Worm (Caenorhabditis elegans) whole organism, midembryonic: ENCODE measurements around the gene cnc-2.

Source experiments
- T22C8.4 ChIP-seq: fragments of 200-800 bp; sonication (Bioruptor generic); IDR thresholded peaks from 2 replicates; pipeline ENCODE4 v1.3.6; 2022; ENCODE audit warnings: missing genetic modification characterization, missing compliant biosample characterization
- cog-1 ChIP-seq: sonication (generic microtip); optimal IDR thresholded peaks from 2 replicates; lab custom pipeline; 2016; ENCODE audit warnings: missing genetic modification characterization, missing compliant biosample characterization
- flt-1 ChIP-seq: fragments of 200-800 bp; sonication (Bioruptor generic); IDR thresholded peaks from 2 replicates; pipeline ENCODE4 v1.3.6; 2022; ENCODE audit warnings: missing genetic modification characterization, missing compliant biosample characterization
- klf-2 ChIP-seq: fragments of 200-800 bp; sonication (Bioruptor generic); conservative IDR thresholded peaks from 2 replicates; pipeline ENCODE4 v1.3.6; 2022; ENCODE audit warnings: missing genetic modification reagents, missing genetic modification characterization, missing compliant biosample characterization
- med-1 ChIP-seq: sonication (generic microtip); optimal IDR thresholded peaks from 2 replicates; lab custom pipeline; 2017; ENCODE audit warnings: missing genetic modification characterization, mild to moderate bottlenecking, missing compliant biosample characterization, antibody characterized with exemption, missing genetic modification reagents; ENCODE audit not compliant: insufficient read depth
- ref-1 ChIP-seq: fragments of 200-800 bp; sonication (Bioruptor generic); conservative IDR thresholded peaks from 2 replicates; pipeline ENCODE4 v1.3.6; 2022; ENCODE audit warnings: missing genetic modification reagents, missing genetic modification characterization, missing compliant biosample characterization
- tab-1 ChIP-seq: fragments of 200-800 bp; sonication (Bioruptor generic); IDR thresholded peaks from 2 replicates; pipeline ENCODE4 v1.3.6; 2022; ENCODE audit warnings: missing genetic modification characterization, missing compliant biosample characterization
- ztf-23 ChIP-seq: fragments of 200-800 bp; sonication (Bioruptor generic); IDR thresholded peaks from 2 replicates; pipeline ENCODE4 v1.3.6; 2022; ENCODE audit warnings: missing genetic modification reagents, missing genetic modification characterization, missing compliant biosample characterization
- ztf-29 ChIP-seq: fragments of 200-800 bp; sonication (Bioruptor generic); IDR thresholded peaks from 2 replicates; pipeline ENCODE4 v1.3.6; 2022; ENCODE audit warnings: missing genetic modification reagents, missing genetic modification characterization, missing compliant biosample characterization

Gene cnc-2

DNA sequence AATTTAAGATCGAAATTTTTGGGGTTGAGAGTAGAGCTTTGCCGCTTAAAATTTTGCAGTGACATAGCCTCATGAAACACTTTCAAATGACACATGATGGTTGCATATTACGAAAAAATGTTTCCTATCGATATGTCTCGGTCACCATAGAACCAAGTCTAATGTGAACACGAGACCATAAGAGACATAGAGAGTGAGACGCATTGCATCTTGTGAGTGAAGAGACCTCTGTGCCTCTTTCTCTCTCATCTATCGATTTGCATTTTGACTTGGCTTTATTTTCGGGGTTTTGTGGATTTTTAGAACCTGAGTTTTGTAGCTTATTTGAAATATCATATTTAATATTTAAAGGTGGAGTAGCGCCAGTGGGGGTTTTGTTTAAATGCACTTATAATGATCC, 17.0 kb upstream of the cnc-2 start:
- TF ChIP-seq ztf-29 (GFP tag; lab: Robert Waterston, UW) (no peak), T22C8.4 (GFP tag; lab: Robert Waterston, UW) (peak; percentile 60), ref-1 (no peak)

DNA sequence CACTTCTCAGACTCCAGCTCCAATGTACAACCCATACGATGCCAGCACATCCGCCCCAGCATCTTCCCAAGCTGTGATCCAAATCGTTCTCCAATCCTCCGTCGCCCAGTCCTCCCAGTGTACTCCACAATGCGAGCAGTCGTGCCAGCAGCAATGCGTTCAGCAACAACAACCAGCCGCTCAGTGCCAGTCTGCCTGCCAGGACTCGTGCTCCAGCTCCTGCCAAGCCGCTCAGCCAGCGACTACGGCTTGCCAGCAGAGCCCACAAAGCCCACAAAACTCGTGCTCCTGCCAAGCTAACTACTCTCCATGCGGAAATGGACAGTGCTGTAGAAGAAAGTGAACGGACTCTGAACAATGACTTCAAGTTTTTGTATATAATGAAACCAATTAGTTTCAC, 15.9 kb upstream of the cnc-2 start:
- TF ChIP-seq ref-1 = no peak
- no peak for TF ChIP-seq flt-1 (GFP tag; lab: Robert Waterston, UW)
- TF ChIP-seq ztf-23 = no peak
- no peak for TF ChIP-seq tab-1 (GFP tag; lab: Robert Waterston, UW)
- no peak for TF ChIP-seq ztf-29 (GFP tag; lab: Robert Waterston, UW)
- no peak for TF ChIP-seq cog-1
- TF ChIP-seq T22C8.4 (GFP tag; lab: Robert Waterston, UW) = no peak
- no peak for TF ChIP-seq klf-2 (GFP tag; lab: Robert Waterston, UW)
- TF ChIP-seq med-1 (GFP tag; lab: Kevin White, UChicago) = no peak

DNA sequence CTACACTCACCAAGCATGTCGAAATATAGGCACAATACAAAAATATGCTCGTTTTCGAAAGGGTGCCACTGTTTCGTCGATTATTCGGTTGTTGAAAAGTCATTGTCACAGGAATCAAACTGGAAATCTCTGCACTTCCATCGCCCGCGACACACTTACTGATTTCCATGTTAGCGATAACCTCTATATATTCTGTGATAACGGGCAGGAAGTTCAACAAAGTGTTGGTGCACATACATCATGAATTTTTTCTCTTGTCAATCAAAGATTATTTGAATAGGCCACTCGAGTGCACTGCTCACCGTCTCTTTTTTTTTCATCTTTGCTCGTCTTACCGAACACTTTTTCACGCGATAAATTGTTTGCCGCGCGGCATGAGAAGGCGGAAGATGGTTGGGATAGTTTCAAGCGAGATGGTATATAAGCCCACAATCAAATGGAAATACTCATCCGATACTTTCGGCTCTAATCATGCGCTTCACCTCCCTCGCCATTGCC, 14.6 kb upstream of the cnc-2 start, which contains the start of the genes fpn-1.2 and pqn-54:
Gene fpn-1.2, minus strand, starts transcription at position 157 of the 498 bp plus-strand sequence.
Gene pqn-54, plus strand, starts transcription at position 448 of the 498 bp plus-strand sequence.
- TF ChIP-seq klf-2 (GFP tag; lab: Robert Waterston, UW) = no peak
- TF ChIP-seq cog-1 = no peak
- no peak for TF ChIP-seq med-1 (GFP tag; lab: Kevin White, UChicago)
- TF ChIP-seq tab-1 (GFP tag; lab: Robert Waterston, UW) = no peak
- TF ChIP-seq ztf-29 (GFP tag; lab: Robert Waterston, UW) = no peak
- TF ChIP-seq ref-1 = no peak
- TF ChIP-seq ztf-23 = no peak
- no peak for TF ChIP-seq T22C8.4 (GFP tag; lab: Robert Waterston, UW)
- no peak for TF ChIP-seq flt-1 (GFP tag; lab: Robert Waterston, UW)

DNA sequence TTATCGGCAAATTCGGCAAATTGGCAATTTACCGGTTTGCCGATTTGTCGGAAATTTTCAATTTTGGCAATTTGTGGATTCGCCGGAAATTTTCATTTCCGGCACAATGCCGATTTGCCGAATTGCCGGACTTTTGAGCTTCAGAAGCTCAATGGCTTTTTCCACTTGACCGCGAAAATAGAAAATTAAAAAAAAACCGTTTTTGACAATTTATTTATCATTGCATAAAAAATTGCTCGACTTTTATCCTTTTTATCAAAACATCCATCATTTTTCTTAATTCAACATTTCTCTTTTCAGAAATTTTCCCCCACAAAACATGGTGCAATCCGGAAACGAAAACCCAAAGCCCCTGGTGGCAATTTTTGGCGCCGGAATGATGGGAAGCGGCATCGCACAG, 10.1 kb upstream of the cnc-2 start, which contains the start of gene hacd-1:
Gene hacd-1, plus strand, starts transcription at position 301 of the 400 bp plus-strand sequence.
- TF ChIP-seq tab-1 (GFP tag; lab: Robert Waterston, UW) = no peak

DNA sequence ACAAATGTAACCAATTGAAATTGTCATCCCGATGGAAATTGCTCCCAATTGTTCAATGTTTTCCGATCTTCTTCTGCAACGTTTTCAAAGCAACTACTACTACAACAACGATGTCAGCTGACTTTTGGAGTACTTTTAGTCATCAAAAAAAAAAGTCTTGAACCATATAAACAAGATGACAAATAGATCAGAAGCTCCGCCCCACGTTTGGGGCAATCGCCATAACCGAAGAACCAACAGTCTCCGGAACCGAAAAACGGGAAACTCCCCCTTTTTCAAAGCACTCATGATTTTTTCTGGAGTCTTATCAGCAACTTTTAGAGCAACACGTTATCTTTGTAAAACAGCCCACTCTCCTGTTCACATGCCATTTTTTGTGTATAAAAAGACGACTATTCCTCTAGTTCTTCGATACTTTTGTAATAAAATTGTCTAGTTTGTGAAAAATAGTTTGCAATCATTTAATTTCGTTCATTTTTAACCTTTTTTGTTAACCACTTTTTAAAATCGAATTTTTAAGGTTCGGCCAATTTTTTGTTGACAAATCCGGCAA, 9.5 kb upstream of the cnc-2 start:
- TF ChIP-seq tab-1 (GFP tag; lab: Robert Waterston, UW) = no peak
- TF ChIP-seq T22C8.4 (GFP tag; lab: Robert Waterston, UW) = no peak
- TF ChIP-seq cog-1 = no peak
- TF ChIP-seq flt-1 (GFP tag; lab: Robert Waterston, UW) = no peak
- TF ChIP-seq ref-1 = no peak
- no peak for TF ChIP-seq klf-2 (GFP tag; lab: Robert Waterston, UW)
- TF ChIP-seq ztf-29 (GFP tag; lab: Robert Waterston, UW) = no peak
- TF ChIP-seq med-1 (GFP tag; lab: Kevin White, UChicago) = no peak
- no peak for TF ChIP-seq ztf-23

DNA sequence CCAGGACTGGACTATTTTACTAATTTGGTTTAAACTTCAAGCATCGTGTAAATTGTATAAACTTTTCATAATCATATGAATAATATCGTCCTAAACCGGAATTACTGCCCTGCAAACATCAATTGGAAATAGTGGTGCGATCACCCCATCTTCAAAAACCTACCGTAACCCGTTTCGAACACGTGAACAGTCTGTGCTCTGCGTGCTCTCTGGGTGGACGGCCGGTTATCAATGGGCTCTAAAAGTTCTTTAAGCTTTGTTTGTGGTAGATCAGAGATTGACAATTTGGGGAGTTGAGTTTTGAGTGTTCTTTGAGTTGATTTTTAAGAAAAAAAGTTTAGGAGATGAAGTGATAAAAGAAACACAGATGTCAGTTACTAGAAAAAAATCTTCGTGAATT, 6.6 kb upstream of the cnc-2 start:
- TF ChIP-seq flt-1 (GFP tag; lab: Robert Waterston, UW) = no peak
- no peak for TF ChIP-seq med-1 (GFP tag; lab: Kevin White, UChicago)
- TF ChIP-seq cog-1 = no peak
- no peak for TF ChIP-seq ztf-23
- TF ChIP-seq ztf-29 (GFP tag; lab: Robert Waterston, UW) = no peak
- TF ChIP-seq T22C8.4 (GFP tag; lab: Robert Waterston, UW) = no peak
- TF ChIP-seq ref-1 = no peak

DNA sequence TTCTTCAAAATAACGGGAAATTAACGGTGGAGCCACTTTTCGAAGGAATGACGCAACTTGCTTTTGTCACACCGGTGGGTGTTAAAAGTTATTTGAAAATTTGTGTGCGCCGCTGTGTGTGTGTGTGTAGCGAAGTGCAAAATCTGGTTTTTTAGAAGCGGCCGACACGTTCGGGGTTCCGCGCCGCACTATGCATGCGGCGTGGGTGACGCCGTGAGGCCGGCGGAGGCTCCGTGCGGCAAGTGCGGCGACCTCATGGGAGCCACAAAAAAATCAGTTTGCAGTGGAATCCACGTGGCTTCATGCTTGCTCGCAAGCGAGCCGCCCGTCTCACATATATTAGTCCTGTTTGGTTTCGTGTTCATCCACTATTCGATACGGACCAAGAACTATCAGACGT, 5.3 kb upstream of the cnc-2 start:
- TF ChIP-seq med-1 (GFP tag; lab: Kevin White, UChicago) = no peak
- no peak for TF ChIP-seq ztf-29 (GFP tag; lab: Robert Waterston, UW)
- no peak for TF ChIP-seq tab-1 (GFP tag; lab: Robert Waterston, UW)
- no peak for TF ChIP-seq cog-1
- TF ChIP-seq ref-1 = no peak

DNA sequence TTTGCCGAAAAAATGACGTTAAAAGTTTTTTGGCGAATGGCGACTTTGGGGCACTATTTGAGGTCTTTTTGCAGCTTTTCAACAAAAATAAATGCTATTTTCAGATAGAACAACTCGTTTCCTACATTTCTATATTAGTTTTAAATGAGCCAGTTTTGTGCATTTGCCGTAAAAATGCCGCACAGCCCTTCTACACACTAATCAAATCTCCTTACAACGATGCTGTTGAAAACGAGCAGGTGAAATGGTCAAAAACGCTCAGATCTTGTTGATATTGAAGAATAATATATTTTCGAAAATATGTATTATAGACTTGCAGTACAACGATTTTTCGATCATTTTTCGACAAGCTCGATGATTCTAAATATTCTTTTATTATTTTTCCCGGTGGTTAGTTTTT, 4.8 kb upstream of the cnc-2 start, which contains the start of gene chil-14:
Gene chil-14, plus strand, starts transcription at position 301 of the 400 bp plus-strand sequence.
- no peak for TF ChIP-seq ztf-23
- TF ChIP-seq flt-1 (GFP tag; lab: Robert Waterston, UW) = no peak
- TF ChIP-seq klf-2 (GFP tag; lab: Robert Waterston, UW) = no peak
- TF ChIP-seq ztf-29 (GFP tag; lab: Robert Waterston, UW) = no peak
- TF ChIP-seq cog-1 = no peak
- TF ChIP-seq ref-1 = no peak
- TF ChIP-seq T22C8.4 (GFP tag; lab: Robert Waterston, UW) = no peak
- no peak for TF ChIP-seq med-1 (GFP tag; lab: Kevin White, UChicago)
- TF ChIP-seq tab-1 (GFP tag; lab: Robert Waterston, UW) = no peak

DNA sequence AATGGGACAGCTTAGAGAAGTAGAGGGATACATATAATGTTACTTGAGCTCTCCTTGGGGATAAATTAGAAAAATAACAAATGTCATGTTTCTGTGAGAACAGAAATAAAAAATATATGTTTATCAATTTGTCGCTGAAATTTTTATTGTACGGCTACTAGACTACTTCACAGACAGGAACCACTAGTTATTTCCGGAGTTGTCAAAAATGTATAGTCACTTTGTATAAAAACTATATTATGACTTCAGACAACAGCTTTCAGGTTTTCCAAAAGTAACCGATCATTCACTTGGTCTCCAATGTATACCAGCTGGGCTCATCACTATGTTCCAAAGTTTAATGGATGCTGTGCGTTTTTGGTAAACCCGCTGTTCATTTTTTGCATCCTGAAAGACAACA, 1.4 kb upstream of the cnc-2 start, which contains the start of gene srj-23:
Gene srj-23, plus strand, starts transcription at position 301 of the 400 bp plus-strand sequence.
- no peak for TF ChIP-seq klf-2 (GFP tag; lab: Robert Waterston, UW)

DNA sequence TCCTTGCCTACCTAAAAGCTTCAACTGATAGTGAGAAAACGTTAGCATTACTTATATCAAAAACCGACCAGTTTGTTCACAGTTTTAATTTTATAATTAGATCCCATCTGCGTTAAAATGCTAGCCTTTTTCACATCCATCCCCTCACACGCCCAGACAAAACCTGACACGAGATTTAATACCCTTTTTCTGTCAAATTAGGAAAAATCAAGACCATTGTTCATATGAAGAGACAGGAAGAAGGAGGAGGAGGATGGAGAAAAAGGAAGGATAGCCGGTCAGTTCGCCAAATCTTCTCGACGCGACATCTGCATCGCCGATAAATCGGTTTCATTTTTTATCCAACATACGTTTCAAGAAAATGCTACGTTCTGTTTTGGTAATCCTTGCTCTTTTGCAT, 2.3 kb downstream of the cnc-2 start, which contains the start of gene cnc-3:
Gene cnc-3, plus strand, starts transcription at position 281 of the 400 bp plus-strand sequence.
- TF ChIP-seq ref-1 (no peak), flt-1 (GFP tag; lab: Robert Waterston, UW) (no peak)

DNA sequence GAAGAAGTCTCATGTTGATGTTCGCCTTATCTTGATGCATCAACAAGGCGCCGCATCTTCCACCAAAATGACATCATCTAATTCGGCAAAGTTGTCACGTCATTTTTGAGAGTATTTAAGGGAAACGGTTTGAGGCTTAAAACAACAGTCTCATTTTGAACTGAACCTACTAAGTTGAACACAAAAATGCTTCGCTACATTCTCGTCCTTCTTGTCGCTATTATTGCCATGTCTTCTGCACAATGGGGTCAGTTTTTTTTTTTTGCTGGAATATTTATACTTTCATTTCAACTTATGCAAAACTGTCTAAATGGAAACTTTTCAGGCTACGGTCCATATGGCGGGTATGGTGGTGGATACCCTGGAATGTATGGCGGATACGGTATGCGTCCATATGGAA, 2.9 kb downstream of the cnc-2 start, which contains the start of gene cnc-4:
Gene cnc-4, plus strand, starts transcription at position 117 of the 400 bp plus-strand sequence.
- TF ChIP-seq ref-1 (no peak), ztf-29 (GFP tag; lab: Robert Waterston, UW) (no peak)
